Fruit fly (Drosophila melanogaster) whole organism, prepupa: Measurements from ENCODE around the gene CG9586.

ENCODE experiments used
- Blimp-1 ChIP-seq: fragments of 200-800 bp; sonication (Bioruptor generic); optimal IDR thresholded peaks from 3 replicates; lab custom pipeline; 2017; ENCODE audit warnings: missing biosample characterization, missing genetic modification characterization, mild to moderate bottlenecking, moderate library complexity, missing genetic modification reagents
- CG10669 ChIP-seq: fragments of 200-800 bp; sonication (Bioruptor generic); optimal IDR thresholded peaks from 3 replicates; lab custom pipeline; 2018; ENCODE audit warnings: missing biosample characterization, mild to moderate bottlenecking, missing genetic modification characterization, moderate library complexity
- CG16779 ChIP-seq: fragments of 200-800 bp; sonication (Bioruptor generic); optimal IDR thresholded peaks from 3 replicates; lab custom pipeline; 2017; ENCODE audit warnings: missing biosample characterization, mild to moderate bottlenecking, missing genetic modification characterization
- CG31627 ChIP-seq: fragments of 200-800 bp; sonication (Bioruptor generic); optimal IDR thresholded peaks from 3 replicates; lab custom pipeline; 2016; ENCODE audit warnings: missing biosample characterization, missing genetic modification characterization
- CG34406 ChIP-seq: fragments of 200-800 bp; sonication (Bioruptor generic); optimal IDR thresholded peaks from 3 replicates; lab custom pipeline; 2016; ENCODE audit warnings: missing biosample characterization, missing genetic modification characterization
- CG3919 ChIP-seq: fragments of 200-800 bp; sonication (Bioruptor generic); optimal IDR thresholded peaks from 3 replicates; lab custom pipeline; 2016; ENCODE audit warnings: missing biosample characterization, missing genetic modification characterization
- CG6163 ChIP-seq: fragments of 200-800 bp; sonication (Bioruptor generic); IDR thresholded peaks from 3 replicates; pipeline ENCODE4 v1.3.6; 2022; ENCODE audit warnings: missing biosample characterization, missing genetic modification characterization
- CG6792 ChIP-seq: fragments of 200-800 bp; sonication (Bioruptor generic); optimal IDR thresholded peaks from 3 replicates; lab custom pipeline; 2016; ENCODE audit warnings: missing biosample characterization, missing genetic modification characterization
- CG8119 ChIP-seq: fragments of 200-800 bp; sonication (Bioruptor generic); IDR thresholded peaks from 3 replicates; pipeline ENCODE4 v1.3.6; 2022; ENCODE audit warnings: missing biosample characterization, missing genetic modification characterization
- CG8632 ChIP-seq: fragments of 200-800 bp; sonication (Bioruptor generic); optimal IDR thresholded peaks from 3 replicates; lab custom pipeline; 2016; ENCODE audit warnings: missing biosample characterization, missing genetic modification characterization
- Eip75B ChIP-seq: fragments of 200-800 bp; sonication (Bioruptor generic); optimal IDR thresholded peaks from 3 replicates; lab custom pipeline; 2016; ENCODE audit warnings: missing biosample characterization, missing genetic modification characterization
- Hr39 ChIP-seq: fragments of 200-800 bp; sonication (Bioruptor generic); optimal IDR thresholded peaks from 2 replicates; lab custom pipeline; 2016; ENCODE audit warnings: missing biosample characterization, missing genetic modification characterization
- Lpt ChIP-seq: fragments of 200-800 bp; sonication (Bioruptor generic); optimal IDR thresholded peaks from 3 replicates; lab custom pipeline; 2016; ENCODE audit warnings: missing biosample characterization, missing genetic modification characterization
- cyc ChIP-seq: fragments of 200-800 bp; sonication (Bioruptor generic); optimal IDR thresholded peaks from 3 replicates; lab custom pipeline; 2016; ENCODE audit warnings: missing biosample characterization, missing genetic modification characterization
- esn ChIP-seq: fragments of 200-800 bp; sonication (Bioruptor generic); optimal IDR thresholded peaks from 2 replicates; lab custom pipeline; 2016; ENCODE audit warnings: missing biosample characterization, mild to moderate bottlenecking, missing genetic modification characterization, moderate library complexity
- net ChIP-seq: fragments of 200-800 bp; sonication (Bioruptor generic); optimal IDR thresholded peaks from 3 replicates; lab custom pipeline; 2016; ENCODE audit warnings: missing biosample characterization, missing genetic modification characterization

Gene CG9586

dm6 chr2L:9120475-9121309 lies 45.6 kb downstream of the CG9586 start:
- no peak for TF ChIP-seq CG8632 (GFP tag; lab: Kevin White, UChicago)
- TF ChIP-seq Eip75B: no peak
- TF ChIP-seq CG31627 (GFP tag; lab: Kevin White, UChicago): no peak
- no peak for TF ChIP-seq CG16779 (tag; lab: Kevin White, UChicago)
- TF ChIP-seq CG6163: no peak
- TF ChIP-seq CG8119 (GFP tag; lab: Robert Waterston, UW): no peak
- no peak for TF ChIP-seq net (GFP tag; lab: Kevin White, UChicago)
- TF ChIP-seq Hr39 (GFP tag; lab: Kevin White, UChicago): no peak
- TF ChIP-seq CG10669 (GFP tag; lab: Kevin White, UChicago): no peak
- TF ChIP-seq cyc (GFP tag; lab: Kevin White, UChicago): no peak
- no peak for TF ChIP-seq Lpt (GFP tag; lab: Kevin White, UChicago)
- TF ChIP-seq CG6792 (GFP tag; lab: Kevin White, UChicago): no peak
- no peak for TF ChIP-seq Blimp-1
- no peak for TF ChIP-seq CG3919 (GFP tag; lab: Kevin White, UChicago)
- TF ChIP-seq esn (GFP tag; lab: Kevin White, UChicago): no peak
- TF ChIP-seq CG34406 (GFP tag; lab: Kevin White, UChicago): no peak
